Fruit fly (Drosophila melanogaster) whole organism, embryonic: ENCODE data around the gene Pex2.

ENCODE experiments used
- Atf6 ChIP-seq: fragments of 200-800 bp; sonication (Bioruptor generic); IDR thresholded peaks from 2 replicates; pipeline ENCODE4 v1.3.6; 2022; ENCODE audit warnings: missing biosample characterization, missing genetic modification characterization
- Awh ChIP-seq: fragments of 200-800 bp; sonication (Bioruptor generic); IDR thresholded peaks from 2 replicates; pipeline ENCODE4, ENCODE4 v1.3.6; 2022; ENCODE audit warnings: missing biosample characterization, missing genetic modification characterization
- B-H1 ChIP-seq: fragments of 200-800 bp; sonication (Bioruptor generic); IDR thresholded peaks from 3 replicates; pipeline ENCODE4 v1.3.6; 2022; ENCODE audit warnings: missing biosample characterization, missing genetic modification characterization
- Blimp-1 ChIP-seq: fragments of 200-800 bp; sonication (Bioruptor generic); optimal IDR thresholded peaks from 3 replicates; lab custom pipeline; 2018; ENCODE audit warnings: missing biosample characterization, missing genetic modification characterization, mild to moderate bottlenecking, moderate library complexity, missing genetic modification reagents
- C15 ChIP-seq: fragments of 200-800 bp; sonication (Bioruptor generic); IDR thresholded peaks from 3 replicates; pipeline ENCODE4 v1.3.6; 2022; ENCODE audit warnings: missing biosample characterization, missing genetic modification characterization
- CG10979 ChIP-seq: fragments of 200-800 bp; sonication (Bioruptor generic); optimal IDR thresholded peaks from 2 replicates; lab custom pipeline; 2018; ENCODE audit warnings: missing biosample characterization, mild to moderate bottlenecking, missing genetic modification characterization, moderate library complexity
- CG12391 ChIP-seq: fragments of 200-800 bp; sonication (Bioruptor generic); optimal IDR thresholded peaks from 3 replicates; lab custom pipeline; 2018; ENCODE audit warnings: missing biosample characterization, mild to moderate bottlenecking, missing genetic modification characterization, moderate library complexity
- CG1603 ChIP-seq: fragments of 200-800 bp; sonication (Bioruptor generic); optimal IDR thresholded peaks from 2 replicates; lab custom pipeline; 2019; ENCODE audit warnings: missing biosample characterization, mild to moderate bottlenecking, missing genetic modification characterization, moderate library complexity
- CG16815 ChIP-seq: fragments of 200-800 bp; sonication (Bioruptor generic); optimal IDR thresholded peaks from 3 replicates; lab custom pipeline; 2017; ENCODE audit warnings: missing biosample characterization, mild to moderate bottlenecking, missing genetic modification characterization
- CG17186 ChIP-seq: fragments of 200-800 bp; sonication (Bioruptor generic); optimal IDR thresholded peaks from 3 replicates; lab custom pipeline; 2017; ENCODE audit warnings: missing biosample characterization, missing genetic modification reagents, missing genetic modification characterization
- CG17359 ChIP-seq: fragments of 200-800 bp; sonication (Bioruptor generic); optimal IDR thresholded peaks from 3 replicates; lab custom pipeline; 2018; ENCODE audit warnings: missing biosample characterization, mild to moderate bottlenecking, missing genetic modification characterization, moderate library complexity
- CG2202 ChIP-seq: fragments of 200-800 bp; sonication (Bioruptor generic); optimal IDR thresholded peaks from 2 replicates; lab custom pipeline; 2018; ENCODE audit warnings: missing biosample characterization, mild to moderate bottlenecking, missing genetic modification characterization
- CG2712 ChIP-seq: fragments of 200-800 bp; optimal IDR thresholded peaks from 3 replicates; lab custom pipeline; 2019; ENCODE audit warnings: missing biosample characterization, mild to moderate bottlenecking, missing genetic modification characterization, moderate library complexity
- CG31365 ChIP-seq: fragments of 200-800 bp; sonication (Bioruptor generic); optimal IDR thresholded peaks from 2 replicates; lab custom pipeline; 2018; ENCODE audit warnings: missing biosample characterization, mild to moderate bottlenecking, missing genetic modification characterization
- CG3995 ChIP-seq: fragments of 200-800 bp; sonication (Bioruptor generic); optimal IDR thresholded peaks from 3 replicates; lab custom pipeline; 2016; ENCODE audit warnings: missing biosample characterization, missing genetic modification characterization
- CG43689 ChIP-seq: fragments of 200-800 bp; sonication (Bioruptor generic); IDR thresholded peaks from 2 replicates; pipeline ENCODE4 v1.3.6; 2022; ENCODE audit warnings: missing biosample characterization, missing genetic modification characterization
- CG6689 ChIP-seq: fragments of 200-800 bp; sonication (Bioruptor generic); IDR thresholded peaks from 2 replicates; pipeline ENCODE4 v1.3.6; 2022; ENCODE audit warnings: missing biosample characterization, missing genetic modification characterization
- CHES-1-like ChIP-seq: fragments of 200-800 bp; sonication (Bioruptor generic); optimal IDR thresholded peaks from 2 replicates; lab custom pipeline; 2016; ENCODE audit warnings: missing biosample characterization, missing genetic modification characterization
- Dad ChIP-seq: fragments of 200-800 bp; sonication (Bioruptor generic); optimal IDR thresholded peaks from 3 replicates; lab custom pipeline; 2016; ENCODE audit warnings: missing biosample characterization, missing genetic modification characterization
- E2f1 ChIP-seq: fragments of 200-800 bp; sonication (Bioruptor generic); IDR thresholded peaks from 2 replicates; pipeline ENCODE4 v1.3.6; 2022; ENCODE audit warnings: missing biosample characterization, missing genetic modification characterization
- HHEX ChIP-seq: fragments of 200-800 bp; sonication (Bioruptor generic); optimal IDR thresholded peaks from 3 replicates; lab custom pipeline; 2017; ENCODE audit warnings: missing biosample characterization, mild to moderate bottlenecking, missing genetic modification characterization, missing genetic modification reagents
- HmgD ChIP-seq: fragments of 200-800 bp; sonication (Bioruptor generic); optimal IDR thresholded peaks from 3 replicates; lab custom pipeline; 2016; ENCODE audit warnings: missing biosample characterization, missing genetic modification characterization
- Opbp ChIP-seq: fragments of 200-800 bp; sonication (Bioruptor generic); IDR thresholded peaks from 3 replicates; pipeline ENCODE4 v1.3.6; 2022; ENCODE audit warnings: missing biosample characterization, missing genetic modification characterization; ENCODE audit not compliant: partially characterized antibody
- Rx ChIP-seq: fragments of 200-800 bp; sonication (Bioruptor generic); IDR thresholded peaks from 2 replicates; pipeline ENCODE4 v1.3.6; 2022; ENCODE audit warnings: missing biosample characterization, missing genetic modification characterization
- Stat92E ChIP-seq, 3 experiments: fragments of >200 bp in 2 of 3; fragments of 200-800 bp in 1 of 3; sonication (Bioruptor generic) in 1 of 3; optimal IDR thresholded peaks; 2 replicates each; lab custom pipeline; 2017 to 2019; ENCODE audit warnings: missing biosample characterization in 3 of 3, missing genetic modification characterization in 3 of 3, mild to moderate bottlenecking in 1 of 3, moderate library complexity in 1 of 3
- Xbp1 ChIP-seq: fragments of 200-800 bp; sonication (Bioruptor generic); optimal IDR thresholded peaks from 3 replicates; lab custom pipeline; 2016; ENCODE audit warnings: missing biosample characterization, mild to moderate bottlenecking, missing genetic modification characterization
- ara ChIP-seq: fragments of 200-800 bp; sonication (Bioruptor generic); IDR thresholded peaks from 2 replicates; pipeline ENCODE4 v1.3.6; 2022; ENCODE audit warnings: missing biosample characterization, missing genetic modification characterization
- bab2 ChIP-seq: fragments of 200-800 bp; sonication (Bioruptor generic); optimal IDR thresholded peaks from 2 replicates; lab custom pipeline; 2016; ENCODE audit warnings: missing biosample characterization, missing genetic modification characterization
- bbx ChIP-seq: fragments of 200-800 bp; sonication (Bioruptor generic); IDR thresholded peaks from 2 replicates; pipeline ENCODE4 v1.3.6; 2022; ENCODE audit warnings: missing biosample characterization, missing genetic modification characterization; ENCODE audit not compliant: partially characterized antibody
- ci ChIP-seq: fragments of 200-800 bp; sonication (Bioruptor generic); IDR thresholded peaks from 3 replicates; pipeline ENCODE4 v1.3.6; 2022; ENCODE audit warnings: missing biosample characterization, missing genetic modification characterization
- danr ChIP-seq: fragments of 200-800 bp; sonication (Bioruptor generic); IDR thresholded peaks from 2 replicates; pipeline ENCODE4 v1.3.6; 2022; ENCODE audit warnings: missing biosample characterization, missing genetic modification characterization
- disco-r ChIP-seq: fragments of 200-800 bp; sonication (Bioruptor generic); optimal IDR thresholded peaks from 2 replicates; lab custom pipeline; 2016; ENCODE audit warnings: missing biosample characterization, missing genetic modification characterization
- dm ChIP-seq: fragments of 200-800 bp; sonication (Bioruptor generic); optimal IDR thresholded peaks from 3 replicates; lab custom pipeline; 2016; ENCODE audit warnings: missing biosample characterization, missing genetic modification characterization
- fru ChIP-seq: fragments of >200 bp; optimal IDR thresholded peaks from 2 replicates; lab custom pipeline; 2017
- gem ChIP-seq: fragments of 200-800 bp; sonication (Bioruptor generic); optimal IDR thresholded peaks from 2 replicates; lab custom pipeline; 2019; ENCODE audit warnings: missing biosample characterization, mild to moderate bottlenecking, missing genetic modification characterization, moderate library complexity
- gro ChIP-seq: fragments of 200-800 bp; sonication (Bioruptor generic); optimal IDR thresholded peaks from 2 replicates; lab custom pipeline; 2016; ENCODE audit warnings: missing biosample characterization, missing genetic modification characterization
- hb ChIP-seq: fragments of 200-800 bp; sonication (Bioruptor generic); IDR thresholded peaks from 3 replicates; pipeline ENCODE4 v1.3.6; 2022; ENCODE audit warnings: missing biosample characterization, missing genetic modification characterization; ENCODE audit not compliant: partially characterized antibody
- lmd ChIP-seq: fragments of 200-800 bp; sonication (Bioruptor generic); IDR thresholded peaks from 2 replicates; pipeline ENCODE4 v1.3.6; 2022; ENCODE audit warnings: missing biosample characterization, missing genetic modification characterization
- odd ChIP-seq: fragments of 200-800 bp; sonication (Bioruptor generic); optimal IDR thresholded peaks from 2 replicates; lab custom pipeline; 2017; ENCODE audit warnings: missing biosample characterization, mild to moderate bottlenecking, missing genetic modification characterization
- p53 ChIP-seq: fragments of 200-800 bp; sonication (Bioruptor generic); optimal IDR thresholded peaks from 2 replicates; lab custom pipeline; 2016; ENCODE audit warnings: missing biosample characterization, missing genetic modification characterization
- pita ChIP-seq: fragments of 200-800 bp; sonication (Bioruptor generic); optimal IDR thresholded peaks from 2 replicates; lab custom pipeline; 2017; ENCODE audit warnings: missing biosample characterization, mild to moderate bottlenecking, missing genetic modification characterization
- prd ChIP-seq, 3 experiments: fragments of >200 bp in 2 of 3; fragments of 200-800 bp in 1 of 3; sonication (Bioruptor generic) in 1 of 3; optimal IDR thresholded peaks in 2 of 3; IDR thresholded peaks in 1 of 3; 2 replicates in 2 of 3; 3 replicates in 1 of 3; pipeline versions ENCODE4 v1.3.6 to Lab custom; 2017 to 2022; ENCODE audit warnings: missing biosample characterization in 1 of 3, missing genetic modification characterization in 1 of 3
- ro ChIP-seq: fragments of 200-800 bp; sonication (Bioruptor generic); IDR thresholded peaks from 2 replicates; pipeline ENCODE4 v1.3.6; 2022; ENCODE audit warnings: missing biosample characterization, missing genetic modification characterization
- row ChIP-seq: fragments of 200-800 bp; sonication (Bioruptor generic); IDR thresholded peaks from 3 replicates; pipeline ENCODE4 v1.3.6; 2022; ENCODE audit warnings: missing biosample characterization, missing genetic modification characterization
- run ChIP-seq: fragments of 200-800 bp; sonication (Bioruptor generic); optimal IDR thresholded peaks from 3 replicates; lab custom pipeline; 2018; ENCODE audit warnings: missing biosample characterization, mild to moderate bottlenecking, missing genetic modification characterization
- schlank ChIP-seq: fragments of 200-800 bp; sonication (Bioruptor generic); optimal IDR thresholded peaks from 2 replicates; lab custom pipeline; 2018; ENCODE audit warnings: missing biosample characterization, mild to moderate bottlenecking, missing genetic modification characterization
- scrt ChIP-seq: fragments of 200-800 bp; sonication (Bioruptor generic); optimal IDR thresholded peaks from 2 replicates; lab custom pipeline; 2018; ENCODE audit warnings: missing biosample characterization, mild to moderate bottlenecking, missing genetic modification characterization, moderate library complexity
- slp2 ChIP-seq: fragments of 200-800 bp; sonication (Bioruptor generic); optimal IDR thresholded peaks from 2 replicates; lab custom pipeline; 2016; ENCODE audit warnings: missing biosample characterization, missing genetic modification characterization
- unc-4 ChIP-seq: fragments of 200-800 bp; sonication (Bioruptor generic); IDR thresholded peaks from 2 replicates; pipeline ENCODE4 v1.3.6; 2022; ENCODE audit warnings: missing biosample characterization, missing genetic modification characterization; ENCODE audit not compliant: partially characterized antibody
- zf30C ChIP-seq: fragments of 200-800 bp; sonication (Bioruptor generic); optimal IDR thresholded peaks from 3 replicates; lab custom pipeline; 2018; ENCODE audit warnings: missing biosample characterization, mild to moderate bottlenecking, missing genetic modification characterization

The Pex2 gene

DNA sequence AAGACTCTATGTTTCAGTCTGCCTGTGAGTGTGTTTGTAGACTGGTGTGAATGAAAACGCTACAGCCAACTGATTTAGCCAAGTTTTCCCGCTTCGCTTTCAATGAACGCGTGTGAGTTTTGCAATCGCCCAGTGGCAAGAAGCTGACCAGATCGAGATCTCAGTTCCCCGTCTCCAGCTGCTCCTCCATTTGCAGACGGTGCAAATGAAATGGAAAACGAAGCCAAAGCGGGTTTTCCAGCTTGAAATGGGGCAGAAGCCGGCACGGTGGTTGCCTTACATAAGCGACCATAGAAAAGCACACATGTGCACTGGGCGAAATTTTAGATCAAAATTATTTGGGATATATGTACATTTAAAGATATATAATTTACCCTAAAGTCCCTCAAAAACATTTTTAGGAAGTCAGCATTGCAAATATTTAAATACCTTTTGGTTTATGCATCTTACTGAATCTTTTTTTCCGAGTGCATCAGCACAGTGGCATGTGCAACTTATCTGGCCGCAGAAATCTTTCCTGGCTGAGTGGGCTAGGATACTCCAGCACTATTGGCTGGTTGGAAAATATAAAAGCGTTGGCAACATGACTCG, 19.8 kb upstream of the Pex2 start, which contains the start of gene CG43059 (continued):
- TF ChIP-seq HHEX (GFP tag; lab: Kevin White, UChicago) (no peak), prd (optimal IDR thresholded peaks at IDR 0.05; lab: Kevin White, UChicago) (no peak), prd (GFP tag; IDR thresholded peaks at IDR 0.05; lab: Robert Waterston, UW) (peak; percentile 29; the same call in 1 of the 3 replicates), Rx (GFP tag; lab: Robert Waterston, UW) (no peak), zf30C (GFP tag; lab: Kevin White, UChicago) (no peak), C15 (peak; percentile 22; the same call in 1 of the 3 replicates), lmd (no peak), CG2712 (tag; lab: Kevin White, UChicago) (peak; percentile 1), HmgD (GFP tag; lab: Kevin White, UChicago) (no peak), bbx (no peak), ro (GFP tag; lab: Robert Waterston, UW) (no peak), slp2 (GFP tag; lab: Kevin White, UChicago) (no peak), Awh (0 out of 2 replicates have a peak, but pooled peaks have one; percentile 29), CG12391 (tag; lab: Kevin White, UChicago) (no peak), dm (no peak), CG6689 (GFP tag; lab: Robert Waterston, UW) (no peak), CG16815 (no peak), scrt (GFP tag; lab: Kevin White, UChicago) (no peak), CHES-1-like (GFP tag; lab: Kevin White, UChicago) (no peak), Stat92E (GFP tag; optimal IDR thresholded peaks at IDR 0.05; lab: Kevin White, UChicago) (no peak), unc-4 (GFP tag; lab: Robert Waterston, UW) (no peak), schlank (no peak), danr (GFP tag; lab: Robert Waterston, UW) (no peak), Xbp1 (no peak), CG2202 (tag; lab: Kevin White, UChicago) (no peak), ci (GFP tag; lab: Robert Waterston, UW) (no peak), odd (no peak), run (no peak), p53 (GFP tag; lab: Kevin White, UChicago) (no peak), E2f1 (GFP tag; lab: Robert Waterston, UW) (0 out of 2 replicates have a peak, but pooled peaks have one; percentile 15), fru (lab: Kevin White, UChicago) (no peak), Dad (GFP tag; lab: Kevin White, UChicago) (no peak), gro (GFP tag; lab: Kevin White, UChicago) (no peak), CG17359 (tag; lab: Kevin White, UChicago) (peak; percentile 1), CG3995 (GFP tag; lab: Kevin White, UChicago) (no peak), CG10979 (no peak), CG1603 (tag; lab: Kevin White, UChicago) (peak; percentile 28), CG17186 (GFP tag; lab: Kevin White, UChicago) (no peak), CG31365 (tag; lab: Kevin White, UChicago) (no peak), ara (GFP tag; lab: Robert Waterston, UW) (no peak), pita (GFP tag; lab: Kevin White, UChicago) (no peak), Blimp-1 (GFP tag; lab: Kevin White, UChicago) (peak; percentile 32), bab2 (no peak), B-H1 (GFP tag; lab: Robert Waterston, UW) (no peak), disco-r (GFP tag; lab: Kevin White, UChicago) (no peak), row (GFP tag; lab: Robert Waterston, UW) (0 out of 3 replicates have a peak, but pooled peaks have one; percentile 9), gem (peak; percentile 22), hb (no peak), CG43689 (no peak), Opbp (no peak), Atf6 (no peak)
